Fruit fly (Drosophila melanogaster) whole organism: ENCODE results near the gene CG7276.

Source experiments
- CG8478 ChIP-seq: fragments of >200 bp; optimal IDR thresholded peaks from 2 replicates; lab custom pipeline; 2018; ENCODE audit warnings: inconsistent platforms
- Dll ChIP-seq: fragments of >200 bp; optimal IDR thresholded peaks from 2 replicates; lab custom pipeline; 2017
- EcR ChIP-seq, 2 experiments: fragments of >200 bp; optimal IDR thresholded peaks; 2 replicates each; lab custom pipeline; 2017; ENCODE audit warnings: missing biosample characterization in 2 of 2, missing genetic modification characterization in 2 of 2, missing genetic modification reagents in 2 of 2
- pan ChIP-seq: fragments of >200 bp; optimal IDR thresholded peaks from 2 replicates; lab custom pipeline; 2017
- psq ChIP-seq: fragments of >200 bp; optimal IDR thresholded peaks from 2 replicates; lab custom pipeline; 2017
- usp ChIP-seq: fragments of >200 bp; optimal IDR thresholded peaks from 2 replicates; lab custom pipeline; 2017; ENCODE audit warnings: missing biosample characterization, missing genetic modification characterization, mixed read lengths

Gene CG7276

DNA sequence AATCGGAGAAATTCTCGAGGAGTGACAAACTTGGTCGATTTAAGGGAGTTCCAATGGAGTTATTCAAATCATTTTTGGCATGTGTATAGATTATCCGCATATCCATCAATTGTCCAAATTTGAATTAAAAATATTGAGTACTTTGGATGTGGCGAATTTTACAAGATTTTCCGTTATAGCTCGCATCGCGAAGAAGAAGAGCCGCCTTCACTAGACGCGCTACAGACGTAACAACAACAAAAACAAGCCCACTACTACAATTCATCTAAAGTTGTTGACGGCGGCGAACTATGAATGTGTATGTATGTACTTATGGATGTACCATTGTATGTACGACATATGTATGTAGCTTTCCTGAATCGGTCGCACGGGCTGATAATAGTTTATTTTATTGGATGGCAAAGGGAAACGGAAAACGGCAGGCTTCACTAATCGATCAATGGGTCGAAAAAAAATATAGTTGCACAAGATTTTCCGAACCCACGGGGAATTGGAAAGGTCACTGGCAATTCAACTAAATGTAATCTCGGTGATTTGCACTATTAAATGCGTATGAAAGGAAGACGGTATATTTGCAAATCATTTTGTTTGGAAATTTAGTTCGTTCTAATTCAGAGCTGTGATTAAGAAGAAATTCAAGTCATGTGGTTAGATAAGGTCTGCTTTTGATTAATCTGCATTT lies 17.0 kb downstream of the CG7276 start:
- no peak for TF ChIP-seq CG8478 (lab: Kevin White, UChicago)
- no peak for TF ChIP-seq EcR (GFP tag; optimal IDR thresholded peaks at IDR 0.05; lab: Kevin White, UChicago)

DNA sequence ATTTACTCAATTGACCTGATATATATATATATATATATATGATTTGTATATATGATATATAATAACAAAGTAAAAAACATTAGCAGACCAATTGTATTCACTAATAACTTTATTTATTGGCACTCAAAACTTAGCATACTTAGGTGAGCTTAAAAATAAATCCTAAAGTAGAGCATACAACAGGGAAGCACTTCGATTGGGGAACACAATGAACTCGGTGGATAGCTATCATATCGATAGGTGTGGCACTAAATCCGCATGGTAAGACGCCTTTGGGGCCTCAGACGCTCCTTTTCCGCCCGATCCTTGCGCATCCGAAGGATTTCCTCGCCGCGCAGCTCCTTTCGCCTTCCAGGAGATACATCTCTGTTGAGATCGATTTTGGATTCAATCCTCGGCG lies 18.4 kb downstream of the CG7276 start:
- TF ChIP-seq pan: no peak
- no peak for TF ChIP-seq usp (GFP tag; lab: Kevin White, UChicago)

DNA sequence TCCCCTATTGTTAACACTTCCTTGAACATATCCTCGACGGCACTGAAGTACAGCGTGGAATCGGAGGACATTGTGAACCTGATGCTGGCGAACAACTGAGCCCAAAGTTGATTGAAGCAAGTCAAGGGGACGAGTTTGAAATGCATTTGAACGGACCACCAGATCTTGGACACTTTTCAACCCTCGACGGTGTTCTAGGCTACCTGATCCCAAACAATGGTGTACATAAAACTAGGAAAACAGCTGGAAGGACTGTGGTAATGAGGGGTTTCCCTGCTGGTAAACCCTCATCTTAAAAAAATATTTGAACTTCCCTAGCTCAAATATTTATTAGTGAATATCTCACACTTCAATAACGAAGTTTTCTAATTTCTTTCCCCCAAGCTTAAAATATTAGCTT lies 19.0 kb downstream of the CG7276 start, which contains the start of gene CG13454:
Gene CG13454, minus strand, starts transcription at position 101 of the 400 bp plus-strand sequence.
- TF ChIP-seq pan (no peak), EcR (GFP tag; optimal IDR thresholded peaks at IDR 0.05; lab: Kevin White, UChicago) (no peak), psq (lab: Kevin White, UChicago) (no peak), usp (GFP tag; lab: Kevin White, UChicago) (no peak), Dll (lab: Kevin White, UChicago) (no peak), CG8478 (lab: Kevin White, UChicago) (no peak)

DNA sequence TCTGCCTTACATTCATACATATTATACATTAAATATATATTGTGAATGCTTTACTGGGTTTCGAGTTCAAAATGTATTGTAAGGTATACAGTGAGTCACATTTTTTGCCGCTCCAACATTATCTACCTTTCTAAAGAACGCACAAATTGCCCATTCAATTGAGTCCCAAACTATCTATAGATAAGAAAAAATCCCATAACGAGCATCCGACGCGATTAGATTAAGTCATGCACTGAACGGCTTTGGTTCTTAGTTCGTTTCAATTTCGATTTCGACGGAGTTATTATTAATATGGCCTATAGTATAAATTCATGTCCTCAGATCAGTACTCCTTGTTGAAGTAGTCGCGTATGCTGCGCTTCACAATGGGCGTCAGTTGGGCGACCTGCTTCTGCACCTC lies 19.5 kb downstream of the CG7276 start:
- no peak for TF ChIP-seq usp (GFP tag; lab: Kevin White, UChicago)
- no peak for TF ChIP-seq psq (lab: Kevin White, UChicago)
- TF ChIP-seq CG8478 (lab: Kevin White, UChicago): no peak
- TF ChIP-seq Dll (lab: Kevin White, UChicago): no peak
- no peak for TF ChIP-seq pan
- no peak for TF ChIP-seq EcR (GFP tag; optimal IDR thresholded peaks at IDR 0.05; lab: Kevin White, UChicago)

DNA sequence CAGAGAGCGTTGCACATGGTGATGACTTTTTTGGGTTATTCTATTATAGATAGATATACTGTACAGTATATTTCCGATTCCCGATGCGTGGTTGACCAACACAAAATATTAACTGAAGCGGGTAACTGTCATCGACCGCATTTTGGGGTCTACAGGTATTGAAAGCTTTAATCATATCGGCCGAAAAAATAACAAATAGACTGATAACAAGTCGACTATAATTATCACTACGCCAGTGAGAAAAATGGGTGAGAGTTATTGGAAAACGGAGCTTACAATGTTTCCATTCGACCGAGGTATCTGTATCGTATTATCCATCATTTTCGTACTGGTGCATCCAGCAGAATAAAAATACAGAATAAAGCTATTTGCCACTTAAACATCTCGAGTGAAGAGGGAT lies 20.3 kb downstream of the CG7276 start:
- TF ChIP-seq EcR (GFP tag; optimal IDR thresholded peaks at IDR 0.05; lab: Kevin White, UChicago) (no peak), pan (no peak), psq (lab: Kevin White, UChicago) (no peak), usp (GFP tag; lab: Kevin White, UChicago) (no peak), CG8478 (lab: Kevin White, UChicago) (no peak), Dll (lab: Kevin White, UChicago) (no peak)

DNA sequence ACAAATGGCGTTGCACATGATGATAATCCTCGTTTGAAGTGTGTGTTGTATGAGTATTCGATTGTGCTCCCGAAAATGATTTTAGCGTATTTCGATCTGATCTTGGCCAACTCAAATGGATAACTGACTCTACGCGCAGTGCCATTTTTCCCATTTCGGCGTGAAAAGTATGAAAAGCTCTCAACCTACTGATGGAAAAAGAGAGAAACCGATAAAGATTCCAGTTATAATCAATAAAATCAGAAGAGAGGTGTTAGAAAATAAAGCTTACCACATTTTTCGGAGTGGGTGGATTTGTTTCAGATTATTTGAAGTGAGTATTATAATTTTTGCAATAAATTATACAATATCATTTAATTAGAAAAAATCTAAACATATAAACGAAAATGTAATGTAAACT lies 21.5 kb downstream of the CG7276 start, which contains the start of gene mex1:
Gene mex1, minus strand, starts transcription at position 101 of the 400 bp plus-strand sequence.
- TF ChIP-seq EcR (GFP tag; optimal IDR thresholded peaks at IDR 0.05; lab: Kevin White, UChicago): no peak
- no peak for TF ChIP-seq pan
- no peak for TF ChIP-seq psq (lab: Kevin White, UChicago)
- no peak for TF ChIP-seq Dll (lab: Kevin White, UChicago)
- no peak for TF ChIP-seq usp (GFP tag; lab: Kevin White, UChicago)
- no peak for TF ChIP-seq CG8478 (lab: Kevin White, UChicago)

DNA sequence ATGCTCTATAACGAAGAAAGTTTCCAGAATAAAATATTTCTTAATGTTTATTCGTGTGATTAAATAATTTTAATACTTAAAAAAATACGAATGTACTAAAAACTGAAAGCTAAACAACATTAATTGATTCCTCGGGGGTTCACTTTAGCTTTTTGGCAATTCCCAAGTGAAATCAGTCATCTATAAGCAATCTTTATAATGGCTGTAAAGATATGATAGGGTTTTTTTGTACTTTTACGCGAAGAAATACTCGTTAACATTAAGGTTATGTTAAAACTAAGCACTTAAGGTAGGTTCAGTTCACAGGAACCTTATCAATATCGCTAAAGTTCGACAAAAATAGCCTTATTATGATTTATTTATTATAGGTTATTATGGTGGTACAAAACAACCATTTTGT lies 21.9 kb downstream of the CG7276 start:
- TF ChIP-seq EcR (GFP tag; optimal IDR thresholded peaks at IDR 0.05; lab: Kevin White, UChicago): no peak
- TF ChIP-seq psq (lab: Kevin White, UChicago): no peak

DNA sequence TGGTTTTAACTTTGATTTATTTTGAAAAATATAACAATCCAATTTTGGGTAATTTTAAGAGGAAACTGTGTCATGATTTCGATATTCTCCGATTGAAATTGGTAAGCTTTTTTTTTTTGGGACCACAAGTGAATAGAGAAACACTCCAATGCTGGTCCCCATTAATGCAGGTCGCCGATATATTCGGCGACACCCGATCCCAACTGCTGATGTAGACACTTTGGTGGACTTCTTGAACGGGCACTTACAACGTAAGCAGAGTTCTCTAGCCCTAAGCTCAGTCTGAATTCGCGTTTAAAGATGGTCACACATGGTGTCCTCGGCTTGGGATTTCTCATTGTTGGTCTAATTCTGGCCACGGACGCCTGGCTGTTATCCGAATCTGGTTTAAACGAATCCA lies 22.3 kb downstream of the CG7276 start, which contains the start of gene yellow-k:
Gene yellow-k, plus strand, starts transcription at position 301 of the 400 bp plus-strand sequence.
- TF ChIP-seq usp (GFP tag; lab: Kevin White, UChicago) (no peak), Dll (lab: Kevin White, UChicago) (no peak), psq (lab: Kevin White, UChicago) (no peak)

DNA sequence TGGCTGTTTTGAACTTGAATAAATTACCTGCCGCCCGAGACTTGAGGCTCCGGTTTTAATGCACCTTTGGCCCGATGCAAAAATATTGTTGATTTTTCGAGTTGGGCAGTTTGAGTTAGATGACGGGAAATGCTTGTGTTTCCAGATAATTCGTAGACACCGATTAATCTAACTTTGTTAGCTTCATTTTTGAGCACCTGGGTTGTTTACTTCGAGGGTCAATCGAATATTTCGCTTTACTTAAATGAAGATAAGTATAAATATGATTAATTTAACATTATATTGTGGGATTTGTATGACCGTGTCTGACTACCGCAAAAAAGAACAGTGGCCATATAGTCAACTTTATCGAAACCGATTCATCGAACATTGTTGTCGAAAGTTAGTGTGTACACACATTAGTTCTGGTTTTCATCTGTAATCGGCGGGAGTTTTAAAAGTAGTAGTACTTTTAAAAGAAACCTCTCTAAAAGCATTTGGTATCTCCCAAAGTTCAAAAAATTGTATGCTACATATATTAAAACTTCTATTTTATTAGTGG lies 25.9 kb downstream of the CG7276 start, which contains the start of gene CG7945:
Gene CG7945, minus strand, starts transcription at position 332 of the 541 bp plus-strand sequence.
- TF ChIP-seq usp (GFP tag; lab: Kevin White, UChicago) (no peak), CG8478 (lab: Kevin White, UChicago) (no peak), EcR (GFP tag; optimal IDR thresholded peaks at IDR 0.05; lab: Kevin White, UChicago) (no peak), pan (no peak)

DNA sequence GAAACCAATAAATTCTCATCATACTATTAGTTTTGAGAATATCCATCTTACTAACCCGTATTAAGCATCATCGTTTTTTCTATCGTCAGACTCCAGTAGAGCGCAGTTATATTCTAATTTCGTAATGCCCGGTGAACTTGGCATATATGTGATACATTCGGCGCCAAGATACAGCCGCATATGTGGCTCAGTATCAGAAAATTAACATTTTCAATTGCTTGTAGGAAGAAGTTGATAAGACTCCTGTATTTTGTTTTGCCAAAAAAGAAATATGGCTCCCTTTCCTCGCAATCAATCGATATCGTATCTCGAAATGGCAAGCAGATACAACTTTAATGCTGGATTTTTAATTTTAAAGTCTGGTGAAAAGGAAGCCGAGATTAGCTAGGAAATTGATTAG lies 27.2 kb downstream of the CG7276 start, which contains the start of gene CG33986:
Gene CG33986, minus strand, starts transcription at position 101 of the 400 bp plus-strand sequence.
- no peak for TF ChIP-seq pan
- no peak for TF ChIP-seq CG8478 (lab: Kevin White, UChicago)
- TF ChIP-seq usp (GFP tag; lab: Kevin White, UChicago): no peak
- TF ChIP-seq EcR (GFP tag; optimal IDR thresholded peaks at IDR 0.05; lab: Kevin White, UChicago): no peak
- TF ChIP-seq psq (lab: Kevin White, UChicago): no peak
- TF ChIP-seq Dll (lab: Kevin White, UChicago): no peak

DNA sequence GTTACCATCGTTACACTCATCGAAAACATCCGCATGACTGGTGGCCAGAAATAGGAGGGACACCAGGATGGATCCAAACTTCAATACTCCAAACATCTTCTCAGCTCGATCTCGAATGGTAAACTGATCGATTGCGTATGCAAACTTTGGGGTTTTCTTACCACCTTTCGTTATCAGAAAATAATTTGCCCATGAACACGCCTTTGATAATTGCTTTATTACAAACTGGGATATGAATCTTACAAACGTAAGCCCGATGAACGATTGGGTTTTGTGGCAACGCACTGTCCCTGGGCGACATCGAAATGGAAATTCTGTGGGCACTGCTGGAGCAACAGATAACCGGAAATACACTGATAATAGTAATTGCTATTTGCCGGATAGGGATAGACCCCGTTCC lies 28.7 kb downstream of the CG7276 start, which contains the start of gene CG33985:
Gene CG33985, minus strand, starts transcription at position 101 of the 400 bp plus-strand sequence.
- TF ChIP-seq usp (GFP tag; lab: Kevin White, UChicago) (no peak), psq (lab: Kevin White, UChicago) (no peak), pan (no peak), CG8478 (lab: Kevin White, UChicago) (no peak), Dll (lab: Kevin White, UChicago) (no peak), EcR (GFP tag; optimal IDR thresholded peaks at IDR 0.05; lab: Kevin White, UChicago) (no peak)

DNA sequence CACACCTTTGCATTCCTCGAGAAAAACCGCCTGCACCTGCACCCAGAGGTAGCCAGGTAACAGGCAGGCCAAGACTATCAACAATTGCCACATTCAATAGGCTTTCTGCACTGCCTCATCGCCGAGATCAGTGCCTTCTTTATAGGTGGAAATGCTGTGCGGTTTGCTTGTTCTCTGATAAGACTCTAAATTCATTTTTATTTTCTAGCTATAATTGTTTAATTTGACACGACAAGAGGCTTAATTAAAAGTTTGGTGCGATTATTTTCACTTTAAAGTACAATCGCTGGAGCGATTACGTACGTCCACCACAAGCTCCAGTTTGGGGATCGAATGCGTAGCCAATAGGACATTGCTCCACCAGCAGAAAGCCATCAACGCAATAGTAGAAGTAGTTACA lies 29.4 kb downstream of the CG7276 start, which contains the start of gene CG42729:
Gene CG42729, minus strand, starts transcription at position 101 of the 400 bp plus-strand sequence.
- TF ChIP-seq CG8478 (lab: Kevin White, UChicago): no peak
- no peak for TF ChIP-seq Dll (lab: Kevin White, UChicago)
- no peak for TF ChIP-seq EcR (GFP tag; optimal IDR thresholded peaks at IDR 0.05; lab: Kevin White, UChicago)
- no peak for TF ChIP-seq psq (lab: Kevin White, UChicago)
- TF ChIP-seq pan: no peak
